Worm (Caenorhabditis elegans) whole organism, L3 larva: ENCODE results near the gene ubh-1.
A peak's percentile ranks its signal among the peaks of the same experiment; 100 is the strongest.

Experiments used
- R02D3.7 ChIP-seq: fragments of 150-350 bp; optimal IDR thresholded peaks from 2 replicates; lab custom pipeline; 2014; ENCODE audit warnings: missing biosample characterization, missing genetic modification characterization
- ZK546.5 ChIP-seq: sonication (generic microtip); optimal IDR thresholded peaks from 2 replicates; lab custom pipeline; 2017; ENCODE audit warnings: missing biosample characterization, missing genetic modification characterization
- ama-1 ChIP-seq: fragments of 150-350 bp; optimal IDR thresholded peaks from 2 replicates; lab custom pipeline; 2018
- ceh-16 ChIP-seq: sonication (generic microtip); optimal IDR thresholded peaks from 2 replicates; lab custom pipeline; 2017; ENCODE audit warnings: missing biosample characterization, missing genetic modification characterization
- ceh-28 ChIP-seq: fragments of 150-350 bp; optimal IDR thresholded peaks from 2 replicates; lab custom pipeline; 2014; ENCODE audit warnings: missing biosample characterization, missing genetic modification reagents, missing genetic modification characterization
- daf-12 ChIP-seq: fragments of 150-350 bp; optimal IDR thresholded peaks from 2 replicates; lab custom pipeline; 2014; ENCODE audit warnings: missing biosample characterization, missing genetic modification reagents, missing genetic modification characterization
- egl-27 ChIP-seq: sonication (generic microtip); optimal IDR thresholded peaks from 4 replicates; lab custom pipeline; 2017; ENCODE audit warnings: missing biosample characterization, missing genetic modification reagents, missing genetic modification characterization
- egl-5 ChIP-seq: fragments of 150-350 bp; optimal IDR thresholded peaks from 2 replicates; lab custom pipeline; 2017; ENCODE audit warnings: missing biosample characterization, missing genetic modification reagents, missing genetic modification characterization, inconsistent platforms
- elt-1 ChIP-seq: fragments of 150-350 bp; optimal IDR thresholded peaks from 2 replicates; lab custom pipeline; 2014; ENCODE audit warnings: missing biosample characterization, missing genetic modification characterization
- elt-2 ChIP-seq: sonication (generic microtip); optimal IDR thresholded peaks from 2 replicates; lab custom pipeline; 2016; ENCODE audit warnings: missing genetic modification reagents, mild to moderate bottlenecking, missing genetic modification characterization, missing compliant biosample characterization
- elt-3 ChIP-seq, 3 experiments: fragments of 150-350 bp in 1 of 3; sonication (generic microtip) in 2 of 3; optimal IDR thresholded peaks; 2 replicates in 2 of 3; 4 replicates in 1 of 3; lab custom pipeline; 2014 to 2017; ENCODE audit warnings: missing biosample characterization in 3 of 3, missing genetic modification characterization in 3 of 3
- fkh-2 ChIP-seq: fragments of 150-350 bp; optimal IDR thresholded peaks from 2 replicates; lab custom pipeline; 2014; ENCODE audit warnings: missing biosample characterization, missing genetic modification reagents, missing genetic modification characterization
- fos-1 ChIP-seq: fragments of 150-350 bp; optimal IDR thresholded peaks from 2 replicates; lab custom pipeline; 2014; ENCODE audit warnings: missing biosample characterization, missing genetic modification characterization
- hmg-11 ChIP-seq: sonication (generic microtip); optimal IDR thresholded peaks from 2 replicates; lab custom pipeline; 2016; ENCODE audit warnings: missing genetic modification characterization, missing compliant biosample characterization
- lin-15B ChIP-seq: fragments of 150-350 bp; optimal IDR thresholded peaks from 2 replicates; lab custom pipeline; 2014; ENCODE audit warnings: missing biosample characterization, missing genetic modification characterization
- lin-39 ChIP-seq: fragments of 150-350 bp; optimal IDR thresholded peaks from 2 replicates; lab custom pipeline; 2018; ENCODE audit warnings: missing biosample characterization, missing genetic modification reagents, missing genetic modification characterization
- lsy-12 ChIP-seq: sonication (generic microtip); optimal IDR thresholded peaks from 2 replicates; lab custom pipeline; 2016; ENCODE audit warnings: mild to moderate bottlenecking, missing genetic modification characterization, missing compliant biosample characterization
- mml-1 ChIP-seq: fragments of 150-350 bp; sonication (generic microtip); optimal IDR thresholded peaks from 3 replicates; lab custom pipeline; 2014; ENCODE audit warnings: missing biosample characterization, missing genetic modification characterization
- nfya-1 ChIP-seq: sonication (generic microtip); optimal IDR thresholded peaks from 2 replicates; lab custom pipeline; 2017; ENCODE audit warnings: missing genetic modification characterization, mild to moderate bottlenecking, missing compliant biosample characterization, antibody characterized with exemption, moderate library complexity; ENCODE audit not compliant: insufficient read depth
- nhr-11 ChIP-seq: fragments of 150-350 bp; optimal IDR thresholded peaks from 2 replicates; lab custom pipeline; 2014; ENCODE audit warnings: missing biosample characterization, missing genetic modification characterization
- nhr-12 ChIP-seq: fragments of 150-350 bp; optimal IDR thresholded peaks from 2 replicates; lab custom pipeline; 2014; ENCODE audit warnings: missing biosample characterization, missing genetic modification characterization
- nhr-23 ChIP-seq: fragments of 150-350 bp; optimal IDR thresholded peaks from 2 replicates; lab custom pipeline; 2014; ENCODE audit warnings: missing biosample characterization, missing genetic modification reagents, missing genetic modification characterization
- nhr-25 ChIP-seq: sonication (generic microtip); optimal IDR thresholded peaks from 2 replicates; lab custom pipeline; 2017; ENCODE audit warnings: missing biosample characterization, missing genetic modification characterization
- nhr-28 ChIP-seq: fragments of 150-350 bp; optimal IDR thresholded peaks from 2 replicates; lab custom pipeline; 2014; ENCODE audit warnings: missing biosample characterization, missing genetic modification characterization
- nhr-43 ChIP-seq: sonication (generic microtip); optimal IDR thresholded peaks from 2 replicates; lab custom pipeline; 2016; ENCODE audit warnings: mild to moderate bottlenecking, missing genetic modification characterization, missing compliant biosample characterization; ENCODE audit not compliant: poor library complexity, severe bottlenecking
- nhr-67 ChIP-seq: fragments of 150-350 bp; optimal IDR thresholded peaks from 2 replicates; lab custom pipeline; 2014; ENCODE audit warnings: missing biosample characterization, missing genetic modification characterization
- nhr-77 ChIP-seq: fragments of 150-350 bp; optimal IDR thresholded peaks from 2 replicates; lab custom pipeline; 2014; ENCODE audit warnings: missing biosample characterization, missing genetic modification characterization
- pha-4 ChIP-seq: fragments of 150-350 bp; optimal IDR thresholded peaks from 2 replicates; lab custom pipeline; 2014; ENCODE audit warnings: missing biosample characterization, missing genetic modification reagents, missing genetic modification characterization
- pqm-1 ChIP-seq: fragments of 150-350 bp; optimal IDR thresholded peaks from 2 replicates; lab custom pipeline; 2017; ENCODE audit warnings: missing biosample characterization, missing genetic modification characterization, inconsistent platforms
- sea-2 ChIP-seq: fragments of 150-350 bp; sonication (generic microtip); optimal IDR thresholded peaks from 4 replicates; lab custom pipeline; 2014; ENCODE audit warnings: missing biosample characterization, missing genetic modification reagents, missing genetic modification characterization
- skn-1 ChIP-seq: fragments of 150-350 bp; optimal IDR thresholded peaks from 2 replicates; lab custom pipeline; 2014; ENCODE audit warnings: missing biosample characterization, missing genetic modification characterization
- snpc-4 ChIP-seq: fragments of 150-350 bp; optimal IDR thresholded peaks from 2 replicates; lab custom pipeline; 2014; ENCODE audit warnings: missing biosample characterization, missing genetic modification characterization
- tbx-2 ChIP-seq: sonication (generic microtip); optimal IDR thresholded peaks from 2 replicates; lab custom pipeline; 2016; ENCODE audit warnings: mild to moderate bottlenecking, missing genetic modification characterization, missing compliant biosample characterization
- unc-39 ChIP-seq: sonication (generic microtip); optimal IDR thresholded peaks from 4 replicates; lab custom pipeline; 2017; ENCODE audit warnings: missing biosample characterization, missing genetic modification characterization
- ztf-11 ChIP-seq: fragments of 150-350 bp; optimal IDR thresholded peaks from 2 replicates; lab custom pipeline; 2014; ENCODE audit warnings: missing biosample characterization, missing genetic modification characterization

Gene ubh-1

ce11 chrV:6516491-6517304 is 5.5 kb upstream of the ubh-1 start, which contains the start of gene mdh-1:
Gene mdh-1 (minus strand): TSS chrV:6516526.
- TF ChIP-seq ceh-28 (peak; percentile 55), skn-1 (tag; lab: Kevin White, UChicago) (no peak), nhr-77 (tag; lab: Kevin White, UChicago) (no peak), hmg-11 (tag; lab: Kevin White, UChicago) (peak; percentile 31), tbx-2 (tag; lab: Kevin White, UChicago) (no peak), fos-1 (no peak), R02D3.7 (no peak), snpc-4 (tag; lab: Kevin White, UChicago) (peak; percentile 21), elt-2 (tag; lab: Kevin White, UChicago) (peak; percentile 30), ZK546.5 (no peak), nfya-1 (tag; lab: Kevin White, UChicago) (peak; percentile 10), ceh-16 (no peak), pqm-1 (no peak), pha-4 (tag; lab: Kevin White, UChicago) (peak; percentile 70), lin-15B (tag; lab: Kevin White, UChicago) (peak; percentile 38)
- TF ChIP-seq, all 47 proteins: peak for 7

ce11 chrV:6515344-6515743 is 4.1 kb upstream of the ubh-1 start:
- TF ChIP-seq hmg-11 (tag; lab: Kevin White, UChicago) (no peak), nhr-67 (tag; lab: Kevin White, UChicago) (no peak), nhr-25 (tag; lab: Kevin White, UChicago) (no peak), elt-1 (no peak), nhr-12 (tag; lab: Kevin White, UChicago) (no peak), nhr-43 (tag; lab: Kevin White, UChicago) (no peak), lin-39 (no peak), unc-39 (no peak)
- TF ChIP-seq, all 47 proteins: peak for 0

ce11 chrV:6514887-6515324 is 3.7 kb upstream of the ubh-1 start, which contains the start of gene dpy-11:
Gene dpy-11 (minus strand): TSS chrV:6515240.
- peak; percentile 66 for TF ChIP-seq nhr-25 (tag; lab: Kevin White, UChicago)
- TF ChIP-seq nhr-28: no peak
- TF ChIP-seq egl-5 (tag; lab: Kevin White, UChicago): peak; percentile 52
- TF ChIP-seq ama-1 (lab: Kevin White, UChicago): peak; percentile 99
- peak; percentile 29 for TF ChIP-seq elt-2 (tag; lab: Kevin White, UChicago)
- TF ChIP-seq pqm-1: no peak
- peak; percentile 24 for TF ChIP-seq lin-39
- no peak for TF ChIP-seq elt-1
- TF ChIP-seq snpc-4 (tag; lab: Kevin White, UChicago): no peak
- TF ChIP-seq tbx-2 (tag; lab: Kevin White, UChicago): peak; percentile 43
- TF ChIP-seq nhr-23: peak; percentile 66
- no peak for TF ChIP-seq ZK546.5
- no peak for TF ChIP-seq nhr-11
- no peak for TF ChIP-seq ztf-11 (tag; lab: Kevin White, UChicago)
- TF ChIP-seq nfya-1 (tag; lab: Kevin White, UChicago): peak; percentile 14
- TF ChIP-seq elt-3 (tag; optimal IDR thresholded peaks at IDR 0.05; lab: Kevin White, UChicago): peak in 1 of 3 experiments; percentile 85
- no peak for TF ChIP-seq hmg-11 (tag; lab: Kevin White, UChicago)
- TF ChIP-seq unc-39: no peak
- TF ChIP-seq egl-27 (tag; lab: Kevin White, UChicago): no peak
- no peak for TF ChIP-seq ceh-16
- TF ChIP-seq skn-1 (tag; lab: Kevin White, UChicago): no peak
- no peak for TF ChIP-seq sea-2 (GFP tag; lab: Kevin White, UChicago)
- TF ChIP-seq ceh-28: peak; percentile 10
- TF ChIP-seq daf-12 (tag; lab: Kevin White, UChicago): no peak
- no peak for TF ChIP-seq nhr-12 (tag; lab: Kevin White, UChicago)
- TF ChIP-seq mml-1 (tag; lab: Kevin White, UChicago): no peak
- no peak for TF ChIP-seq fkh-2 (tag; lab: Kevin White, UChicago)
- peak; percentile 85 for TF ChIP-seq nhr-43 (tag; lab: Kevin White, UChicago)
- peak; percentile 46 for TF ChIP-seq lsy-12 (tag; lab: Kevin White, UChicago)
- TF ChIP-seq, all 47 proteins: peak for 12
